Fruit fly (Drosophila melanogaster) S2 (cell line): Measurements from ENCODE around the gene Cpr100A.

Experiments used
- CG8478 ChIP-seq: fragments of >200 bp; optimal IDR thresholded peaks from 2 replicates; lab custom pipeline; 2018
- CTCF ChIP-seq, 2 experiments: fragments of >200 bp; optimal IDR thresholded peaks; 2 replicates each; lab custom pipeline; 2018

The Cpr100A gene

dm6 chr3R:30915235-30915634 lies 47.9 kb downstream of the Cpr100A start:
- no peak for TF ChIP-seq CG8478 (lab: Kevin White, UChicago)
- TF ChIP-seq CTCF (optimal IDR thresholded peaks at IDR 0.05; lab: Kevin White, UChicago), result no peak

- TF ChIP-seq CTCF (optimal IDR thresholded peaks at IDR 0.05; lab: Kevin White, UChicago), result no peak
- TF ChIP-seq CG8478 (lab: Kevin White, UChicago), result no peak
Observed at dm6 chr3R:30916024-30916423, 48.7 kb downstream of the Cpr100A start.
